Worm (Caenorhabditis elegans) whole organism, L2 larva: ENCODE data around the gene dsb-3.

Experiments used
- egl-27 ChIP-seq: sonication (generic microtip); optimal IDR thresholded peaks from 3 replicates; lab custom pipeline; 2017; ENCODE audit warnings: missing biosample characterization, missing genetic modification reagents, missing genetic modification characterization
- elt-1 ChIP-seq: fragments of 150-350 bp; optimal IDR thresholded peaks from 2 replicates; lab custom pipeline; 2014; ENCODE audit warnings: missing biosample characterization, missing genetic modification characterization
- elt-3 ChIP-seq: sonication (generic microtip); optimal IDR thresholded peaks from 2 replicates; lab custom pipeline; 2017; ENCODE audit warnings: missing biosample characterization, missing genetic modification characterization
- lin-39 ChIP-seq: fragments of 150-350 bp; optimal IDR thresholded peaks from 2 replicates; lab custom pipeline; 2014; ENCODE audit warnings: missing biosample characterization, missing genetic modification reagents, missing genetic modification characterization
- lsy-2 ChIP-seq, 2 experiments: fragments of 150-350 bp in 1 of 2; sonication (generic microtip) in 1 of 2; optimal IDR thresholded peaks; 2 replicates each; lab custom pipeline; 2014 to 2017; ENCODE audit warnings: missing biosample characterization in 2 of 2, missing genetic modification characterization in 2 of 2
- mbf-1 ChIP-seq: sonication (generic microtip); optimal IDR thresholded peaks from 2 replicates; lab custom pipeline; 2017; ENCODE audit warnings: missing biosample characterization, missing genetic modification characterization
- nhr-25 ChIP-seq: fragments of 150-350 bp; sonication (generic microtip); optimal IDR thresholded peaks from 3 replicates; lab custom pipeline; 2014; ENCODE audit warnings: missing biosample characterization, missing genetic modification characterization
- unc-55 ChIP-seq: fragments of 150-350 bp; sonication (generic microtip); optimal IDR thresholded peaks from 3 replicates; lab custom pipeline; 2014; ENCODE audit warnings: missing biosample characterization, missing genetic modification reagents, missing genetic modification characterization
- zag-1 ChIP-seq: fragments of 150-350 bp; optimal IDR thresholded peaks from 2 replicates; lab custom pipeline; 2014; ENCODE audit warnings: missing biosample characterization, missing genetic modification characterization
- ztf-11 ChIP-seq: sonication (generic microtip); optimal IDR thresholded peaks from 2 replicates; lab custom pipeline; 2017; ENCODE audit warnings: missing biosample characterization, missing genetic modification characterization

- TF ChIP-seq nhr-25 (tag; lab: Kevin White, UChicago) (no peak), elt-3 (tag; lab: Kevin White, UChicago) (no peak), lsy-2 (tag; optimal IDR thresholded peaks at IDR 0.05; lab: Kevin White, UChicago) (no peak), mbf-1 (no peak), elt-1 (tag; lab: Kevin White, UChicago) (no peak), egl-27 (tag; lab: Kevin White, UChicago) (no peak), lin-39 (tag; lab: Kevin White, UChicago) (no peak), ztf-11 (tag; lab: Kevin White, UChicago) (no peak), zag-1 (tag; lab: Kevin White, UChicago) (no peak), unc-55 (GFP tag; lab: Kevin White, UChicago) (no peak)
Observed at ce11 chrIV:7757245-7757644, 2.2 kb downstream of the dsb-3 start, which contains the start of gene C46A5.4.
